Worm (Caenorhabditis elegans) whole organism, L3 larva: ENCODE results near the gene vps-11.
A peak's percentile ranks its signal among the peaks of the same experiment; 100 is the strongest.

Experiments
- ama-1 ChIP-seq: fragments of 150-350 bp; optimal IDR thresholded peaks from 2 replicates; lab custom pipeline; 2018
- ceh-82 ChIP-seq: fragments of 150-350 bp; optimal IDR thresholded peaks from 2 replicates; lab custom pipeline; 2014; ENCODE audit warnings: missing biosample characterization, missing genetic modification characterization
- mdl-1 ChIP-seq: fragments of 150-350 bp; optimal IDR thresholded peaks from 2 replicates; lab custom pipeline; 2014; ENCODE audit warnings: missing biosample characterization, missing genetic modification characterization
- nhr-237 ChIP-seq: fragments of 150-350 bp; optimal IDR thresholded peaks from 2 replicates; lab custom pipeline; 2014; ENCODE audit warnings: missing biosample characterization, missing genetic modification characterization
- snpc-4 ChIP-seq: fragments of 150-350 bp; optimal IDR thresholded peaks from 2 replicates; lab custom pipeline; 2014; ENCODE audit warnings: missing biosample characterization, missing genetic modification characterization
- tbx-2 ChIP-seq: sonication (generic microtip); optimal IDR thresholded peaks from 2 replicates; lab custom pipeline; 2016; ENCODE audit warnings: mild to moderate bottlenecking, missing genetic modification characterization, missing compliant biosample characterization
- unc-62 ChIP-seq: fragments of 150-350 bp; sonication (generic microtip); optimal IDR thresholded peaks from 4 replicates; lab custom pipeline; 2014; ENCODE audit warnings: missing biosample characterization, missing genetic modification reagents, missing genetic modification characterization

ce11 chrII:10784780-10785463 is 8.4 kb downstream of the vps-11 start, which contains the start of gene cdl-1:
- TF ChIP-seq unc-62 (no peak), ceh-82 (tag; lab: Kevin White, UChicago) (no peak), tbx-2 (tag; lab: Kevin White, UChicago) (no peak), snpc-4 (tag; lab: Kevin White, UChicago) (peak; percentile 80), mdl-1 (tag; lab: Kevin White, UChicago) (no peak), ama-1 (lab: Kevin White, UChicago) (no peak), nhr-237 (tag; lab: Kevin White, UChicago) (no peak)
